Worm (Caenorhabditis elegans): ENCODE measurements around the gene irld-8.

The irld-8 gene

ce11 chrIV:8164515-8164914 lies 49.0 kb downstream of the irld-8 start:
- TF ChIP-seq W03F9.2 (tag; optimal IDR thresholded peaks at IDR 0.05) (no peak), him-1 (tag; optimal IDR thresholded peaks at IDR 0.05) (no peak), dao-5 (tag; optimal IDR thresholded peaks at IDR 0.05) (no peak)

- no peak for TF ChIP-seq dao-5 (tag; optimal IDR thresholded peaks at IDR 0.05)
- TF ChIP-seq W03F9.2 (tag; optimal IDR thresholded peaks at IDR 0.05), result no peak
- TF ChIP-seq him-1 (tag; optimal IDR thresholded peaks at IDR 0.05), result no peak
These were observed 50.4 kb downstream of the irld-8 start, which contains the start of gene B0218.7 for ce11 chrIV:8165950-8166349. TSS of gene B0218.7 (minus strand) at chrIV:8166050.

Measured in whole organism, L4/young adult.